Fruit fly (Drosophila melanogaster): ENCODE data around the gene CG18641.

- no peak for TF ChIP-seq Vsx1 (GFP tag; optimal IDR thresholded peaks at IDR 0.05)
- no peak for TF ChIP-seq hbn (GFP tag; IDR thresholded peaks at IDR 0.05; ENCODE audit: partially characterized antibody)
- no peak for TF ChIP-seq ase (GFP tag; IDR thresholded peaks at IDR 0.05)
- peak; percentile 60 for TF ChIP-seq Med (GFP tag)
- no peak for TF ChIP-seq CG2120 (GFP tag; optimal IDR thresholded peaks at IDR 0.05)
- no peak for TF ChIP-seq CG10431 (GFP tag; optimal IDR thresholded peaks at IDR 0.05)
- no peak for TF ChIP-seq Hr78 (GFP tag; optimal IDR thresholded peaks at IDR 0.05)
- TF ChIP-seq CG4424 (GFP tag; optimal IDR thresholded peaks at IDR 0.05) = no peak
Observed at dm6 chr2L:2365655-2366214, 49.4 kb downstream of the CG18641 start.

Data from whole organism, embryonic.